Fruit fly (Drosophila melanogaster): Measurements from ENCODE around the gene scu.

DNA sequence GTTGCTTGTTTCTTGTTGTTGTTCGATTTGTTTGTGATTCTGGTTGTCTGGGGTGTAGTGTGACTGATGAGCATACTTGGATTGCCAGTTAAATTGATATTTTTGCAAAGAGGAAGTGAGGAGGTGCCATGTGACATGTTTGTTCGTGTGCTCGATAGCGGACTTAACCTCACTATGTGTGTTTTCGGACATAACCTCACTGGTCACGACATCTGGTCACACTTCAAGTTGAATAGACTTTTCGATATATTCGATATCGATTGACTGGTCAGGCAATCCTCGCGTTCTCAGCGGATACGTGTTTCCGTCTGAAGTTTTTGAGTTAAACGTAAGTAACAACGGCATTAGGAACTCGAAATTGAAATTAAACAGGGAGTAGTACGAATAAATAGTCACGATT is 17.6 kb downstream of the scu start:
- TF ChIP-seq CG12605 (GFP tag; IDR thresholded peaks at IDR 0.05) (no peak), CG8159 (tag; optimal IDR thresholded peaks at IDR 0.05) (no peak), gl (tag; optimal IDR thresholded peaks at IDR 0.05) (no peak), CG8301 (tag; optimal IDR thresholded peaks at IDR 0.05) (no peak), rn (GFP tag; IDR thresholded peaks at IDR 0.05) (no peak), CG17806 (tag; optimal IDR thresholded peaks at IDR 0.05) (no peak), Snoo (tag; optimal IDR thresholded peaks at IDR 0.05) (no peak), CG34367 (tag; optimal IDR thresholded peaks at IDR 0.05) (no peak), CG32121 (GFP tag; IDR thresholded peaks at IDR 0.05) (no peak), Pif1B (GFP tag; optimal IDR thresholded peaks at IDR 0.05) (no peak), CG14655 (GFP tag; optimal IDR thresholded peaks at IDR 0.05) (no peak)

All from whole organism, pupa.